Worm (Caenorhabditis elegans): Measurements from ENCODE around the gene cest-8.

ce11 chrX:12225970-12226369 lies 6.5 kb downstream of the cest-8 start, which contains the start of gene cest-9.1:
- TF ChIP-seq him-1 (tag; optimal IDR thresholded peaks at IDR 0.05) = no peak
- no peak for TF ChIP-seq W03F9.2 (tag; optimal IDR thresholded peaks at IDR 0.05)
